Worm (Caenorhabditis elegans): ENCODE results near the gene F54F7.3.

- TF ChIP-seq nhr-237 (tag; optimal IDR thresholded peaks at IDR 0.05) (no peak), vab-15 (tag; optimal IDR thresholded peaks at IDR 0.05) (no peak), unc-98 (GFP tag; IDR thresholded peaks at IDR 0.05) (no peak)
Observed at ce11 chrX:11879871-11880270, 29.9 kb upstream of the F54F7.3 start, which contains the start of the genes Y62H9A.3 and Y62H9A.4.

All from whole organism, L1 larva.